Worm (Caenorhabditis elegans) whole organism, L2 larva: ENCODE results near the gene C08F11.17.

Experiments used
- C34F6.9 ChIP-seq: fragments of 150-350 bp; optimal IDR thresholded peaks from 2 replicates; lab custom pipeline; 2014; ENCODE audit warnings: missing biosample characterization, missing genetic modification characterization
- aly-2 ChIP-seq: fragments of 150-350 bp; optimal IDR thresholded peaks from 2 replicates; lab custom pipeline; 2014; ENCODE audit warnings: missing biosample characterization, missing genetic modification characterization
- blmp-1 ChIP-seq: sonication (generic microtip); optimal IDR thresholded peaks from 2 replicates; lab custom pipeline; 2017; ENCODE audit warnings: missing genetic modification characterization, mild to moderate bottlenecking, missing compliant biosample characterization, antibody characterized with exemption, moderate library complexity; ENCODE audit not compliant: insufficient read depth
- egl-27 ChIP-seq: sonication (generic microtip); optimal IDR thresholded peaks from 3 replicates; lab custom pipeline; 2017; ENCODE audit warnings: missing biosample characterization, missing genetic modification reagents, missing genetic modification characterization
- lin-13 ChIP-seq: fragments of 150-350 bp; optimal IDR thresholded peaks from 2 replicates; lab custom pipeline; 2014; ENCODE audit warnings: missing biosample characterization, missing genetic modification reagents, missing genetic modification characterization
- lin-39 ChIP-seq: fragments of 150-350 bp; optimal IDR thresholded peaks from 2 replicates; lab custom pipeline; 2014; ENCODE audit warnings: missing biosample characterization, missing genetic modification reagents, missing genetic modification characterization
- mab-5 ChIP-seq: fragments of 150-350 bp; optimal IDR thresholded peaks from 2 replicates; lab custom pipeline; 2014; ENCODE audit warnings: missing biosample characterization, missing genetic modification characterization
- mdl-1 ChIP-seq, 2 experiments: fragments of 150-350 bp in 1 of 2; sonication (generic microtip) in 1 of 2; optimal IDR thresholded peaks; 2 replicates each; lab custom pipeline; 2017; ENCODE audit warnings: missing biosample characterization in 2 of 2, missing genetic modification characterization in 2 of 2
- nhr-23 ChIP-seq: fragments of 150-350 bp; optimal IDR thresholded peaks from 2 replicates; lab custom pipeline; 2014; ENCODE audit warnings: missing biosample characterization, missing genetic modification reagents, missing genetic modification characterization
- nhr-77 ChIP-seq: fragments of 150-350 bp; optimal IDR thresholded peaks from 2 replicates; lab custom pipeline; 2014; ENCODE audit warnings: missing biosample characterization, missing genetic modification characterization
- skn-1 ChIP-seq: sonication (generic microtip); optimal IDR thresholded peaks from 2 replicates; lab custom pipeline; 2017; ENCODE audit warnings: missing biosample characterization, missing genetic modification characterization
- snpc-4 ChIP-seq: fragments of 150-350 bp; optimal IDR thresholded peaks from 2 replicates; lab custom pipeline; 2014; ENCODE audit warnings: missing biosample characterization, missing genetic modification characterization
- unc-62 ChIP-seq: fragments of 150-350 bp; optimal IDR thresholded peaks from 2 replicates; lab custom pipeline; 2014; ENCODE audit warnings: missing biosample characterization, missing genetic modification reagents, missing genetic modification characterization
- zag-1 ChIP-seq: fragments of 150-350 bp; optimal IDR thresholded peaks from 2 replicates; lab custom pipeline; 2014; ENCODE audit warnings: missing biosample characterization, missing genetic modification characterization

DNA sequence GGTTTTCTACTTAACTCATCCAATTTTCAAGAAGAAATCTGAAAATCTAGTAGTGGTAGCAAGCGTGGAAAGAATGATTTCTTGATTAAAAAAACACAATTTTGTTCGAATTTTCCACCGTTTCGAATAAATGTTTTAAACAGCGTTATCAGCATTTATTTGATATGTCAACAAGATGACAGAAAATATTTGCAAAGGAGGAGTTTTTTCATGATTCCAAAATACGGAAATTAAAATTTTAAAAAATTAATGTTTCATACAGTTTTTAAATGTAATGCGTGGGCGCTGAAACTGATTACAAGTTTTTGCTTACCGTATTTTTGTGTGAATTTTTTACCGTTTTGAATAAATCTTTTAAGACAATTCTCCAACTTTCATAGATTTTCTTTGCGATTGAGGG, 17.5 kb downstream of the C08F11.17 start:
- no peak for TF ChIP-seq mab-5 (tag; lab: Kevin White, UChicago)
- TF ChIP-seq aly-2 (tag; lab: Kevin White, UChicago): no peak
- TF ChIP-seq C34F6.9 (tag; lab: Kevin White, UChicago): no peak
- TF ChIP-seq mdl-1 (tag; optimal IDR thresholded peaks at IDR 0.05; lab: Kevin White, UChicago): no peak
- TF ChIP-seq zag-1 (tag; lab: Kevin White, UChicago): no peak
- TF ChIP-seq lin-13: no peak
- no peak for TF ChIP-seq lin-39 (tag; lab: Kevin White, UChicago)
- TF ChIP-seq unc-62 (GFP tag; lab: Kevin White, UChicago): no peak
- TF ChIP-seq nhr-23: no peak
- TF ChIP-seq blmp-1 (tag; lab: Kevin White, UChicago): no peak
- no peak for TF ChIP-seq egl-27
- no peak for TF ChIP-seq nhr-77
- no peak for TF ChIP-seq snpc-4 (tag; lab: Kevin White, UChicago)
- TF ChIP-seq skn-1 (tag; lab: Kevin White, UChicago): no peak
